Worm (Caenorhabditis elegans) whole organism, late embryonic: ENCODE measurements around the gene ugt-6.

Experiments used
- C38D4.7 ChIP-seq: fragments of 200-800 bp; sonication (Bioruptor generic); optimal IDR thresholded peaks from 2 replicates; lab custom pipeline; 2018; ENCODE audit warnings: mild to moderate bottlenecking, missing genetic modification characterization, moderate library complexity, missing compliant biosample characterization
- K02D7.2 ChIP-seq: sonication (generic microtip); optimal IDR thresholded peaks from 2 replicates; lab custom pipeline; 2017; ENCODE audit warnings: mild to moderate bottlenecking, missing genetic modification characterization, missing compliant biosample characterization
- T23F11.4 ChIP-seq: fragments of 200-800 bp; sonication (Bioruptor generic); optimal IDR thresholded peaks from 2 replicates; lab custom pipeline; 2018; ENCODE audit warnings: mild to moderate bottlenecking, missing genetic modification characterization, missing compliant biosample characterization
- ama-1 ChIP-seq: fragments of 150-350 bp; optimal IDR thresholded peaks from 2 replicates; lab custom pipeline; 2014
- ceh-14 ChIP-seq: sonication (generic microtip); optimal IDR thresholded peaks from 2 replicates; lab custom pipeline; 2016; ENCODE audit warnings: missing genotype, missing genetic modification characterization, missing compliant biosample characterization
- ceh-18 ChIP-seq: sonication (generic microtip); optimal IDR thresholded peaks from 2 replicates; lab custom pipeline; 2016; ENCODE audit warnings: missing genetic modification characterization, missing compliant biosample characterization
- ceh-22 ChIP-seq: sonication (generic microtip); optimal IDR thresholded peaks from 2 replicates; lab custom pipeline; 2017; ENCODE audit warnings: missing biosample characterization, missing genetic modification characterization
- ceh-30 ChIP-seq: fragments of 150-350 bp; optimal IDR thresholded peaks from 2 replicates; lab custom pipeline; 2014; ENCODE audit warnings: missing biosample characterization, missing genetic modification characterization
- ceh-31 ChIP-seq: sonication (generic microtip); optimal IDR thresholded peaks from 2 replicates; lab custom pipeline; 2016; ENCODE audit warnings: missing genetic modification characterization, missing compliant biosample characterization
- ceh-34 ChIP-seq: sonication (generic microtip); optimal IDR thresholded peaks from 2 replicates; lab custom pipeline; 2016; ENCODE audit warnings: mild to moderate bottlenecking, missing genetic modification characterization, missing compliant biosample characterization
- dmd-4 ChIP-seq: sonication (generic microtip); optimal IDR thresholded peaks from 2 replicates; lab custom pipeline; 2016; ENCODE audit warnings: borderline replicate concordance, missing genetic modification characterization, missing compliant biosample characterization
- elt-2 ChIP-seq: sonication (generic microtip); optimal IDR thresholded peaks from 2 replicates; lab custom pipeline; 2016; ENCODE audit warnings: missing genetic modification reagents, missing genetic modification characterization, missing compliant biosample characterization
- ets-4 ChIP-seq: sonication (generic microtip); optimal IDR thresholded peaks from 2 replicates; lab custom pipeline; 2016; ENCODE audit warnings: missing genetic modification characterization, missing compliant biosample characterization
- fkh-10 ChIP-seq: fragments of 150-350 bp; optimal IDR thresholded peaks from 2 replicates; lab custom pipeline; 2014; ENCODE audit warnings: missing biosample characterization, missing genetic modification reagents, missing genetic modification characterization
- fkh-6 ChIP-seq: sonication (generic microtip); optimal IDR thresholded peaks from 2 replicates; lab custom pipeline; 2016; ENCODE audit warnings: missing genetic modification characterization, missing compliant biosample characterization
- gmeb-2 ChIP-seq: sonication (generic microtip); optimal IDR thresholded peaks from 2 replicates; lab custom pipeline; 2016; ENCODE audit warnings: missing genetic modification characterization, inconsistent platforms, missing compliant biosample characterization
- hlh-13 ChIP-seq: fragments of 200-800 bp; sonication (Bioruptor generic); optimal IDR thresholded peaks from 2 replicates; lab custom pipeline; 2018; ENCODE audit warnings: mild to moderate bottlenecking, missing genetic modification characterization, missing compliant biosample characterization
- hlh-30 ChIP-seq: sonication (generic microtip); optimal IDR thresholded peaks from 2 replicates; lab custom pipeline; 2017; ENCODE audit warnings: antibody characterized with exemption, missing genetic modification characterization, missing compliant biosample characterization; ENCODE audit not compliant: insufficient read depth
- hlh-8 ChIP-seq: sonication (generic microtip); optimal IDR thresholded peaks from 2 replicates; lab custom pipeline; 2016; ENCODE audit warnings: missing genotype, missing genetic modification characterization, missing compliant biosample characterization
- madf-2 ChIP-seq: sonication (generic microtip); optimal IDR thresholded peaks from 2 replicates; lab custom pipeline; 2017; ENCODE audit warnings: missing genetic modification characterization, missing compliant biosample characterization
- mec-3 ChIP-seq: sonication (generic microtip); optimal IDR thresholded peaks from 2 replicates; lab custom pipeline; 2016; ENCODE audit warnings: borderline replicate concordance, missing genetic modification characterization, missing compliant biosample characterization
- nfya-1 ChIP-seq: sonication (generic microtip); optimal IDR thresholded peaks from 2 replicates; lab custom pipeline; 2017; ENCODE audit warnings: missing genetic modification characterization, mild to moderate bottlenecking, missing compliant biosample characterization, antibody characterized with exemption, moderate library complexity
- npax-4 ChIP-seq: sonication (generic microtip); optimal IDR thresholded peaks from 2 replicates; lab custom pipeline; 2016; ENCODE audit warnings: missing genetic modification characterization, missing compliant biosample characterization
- pag-3 ChIP-seq: sonication (generic microtip); optimal IDR thresholded peaks from 2 replicates; lab custom pipeline; 2016; ENCODE audit warnings: missing compliant biosample characterization, missing genetic modification characterization, borderline replicate concordance
- pax-1 ChIP-seq: fragments of 150-350 bp; optimal IDR thresholded peaks from 2 replicates; lab custom pipeline; 2014; ENCODE audit warnings: missing biosample characterization, missing genetic modification characterization
- ref-2 ChIP-seq: sonication (generic microtip); optimal IDR thresholded peaks from 2 replicates; lab custom pipeline; 2016; ENCODE audit warnings: missing genetic modification characterization, missing compliant biosample characterization
- sdc-2 ChIP-seq: sonication (generic microtip); optimal IDR thresholded peaks from 2 replicates; lab custom pipeline; 2016; ENCODE audit warnings: missing genotype, missing genetic modification characterization, missing compliant biosample characterization
- syd-9 ChIP-seq: sonication (generic microtip); optimal IDR thresholded peaks from 2 replicates; lab custom pipeline; 2016; ENCODE audit warnings: mild to moderate bottlenecking, missing genetic modification characterization, moderate library complexity, missing compliant biosample characterization
- tbx-2 ChIP-seq: sonication (generic microtip); optimal IDR thresholded peaks from 2 replicates; lab custom pipeline; 2016; ENCODE audit warnings: missing genetic modification characterization, missing compliant biosample characterization
- tbx-7 ChIP-seq: sonication (generic microtip); optimal IDR thresholded peaks from 2 replicates; lab custom pipeline; 2016; ENCODE audit warnings: missing genotype, missing genetic modification characterization, missing compliant biosample characterization
- zip-5 ChIP-seq: sonication (generic microtip); optimal IDR thresholded peaks from 2 replicates; lab custom pipeline; 2016; ENCODE audit warnings: missing genetic modification characterization, missing compliant biosample characterization
- ztf-16 ChIP-seq: sonication (generic microtip); optimal IDR thresholded peaks from 2 replicates; lab custom pipeline; 2017; ENCODE audit warnings: missing genetic modification characterization, missing compliant biosample characterization

Gene ugt-6

DNA sequence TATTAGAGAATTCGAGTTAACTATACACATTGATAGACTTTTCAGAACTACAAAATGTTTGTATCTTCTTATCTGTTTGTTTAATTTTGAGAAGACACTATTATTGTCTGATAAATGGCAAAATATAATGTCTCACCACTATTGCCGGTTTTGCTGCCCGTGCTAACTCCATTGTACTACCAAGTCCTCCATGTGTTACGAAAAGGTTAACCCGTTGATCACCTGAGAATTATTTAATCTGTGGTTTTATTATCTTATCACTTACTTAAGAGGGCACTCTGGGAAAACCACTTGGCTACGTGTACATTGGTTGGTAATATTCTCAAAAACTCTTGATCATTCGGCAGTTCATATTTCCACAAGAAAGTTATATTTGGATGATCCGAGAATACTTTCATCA lies 2.1 kb downstream of the ugt-6 start:
- TF ChIP-seq elt-2 (tag; lab: Kevin White, UChicago): peak; percentile 16
- TF ChIP-seq ets-4 (tag; lab: Kevin White, UChicago): no peak

DNA sequence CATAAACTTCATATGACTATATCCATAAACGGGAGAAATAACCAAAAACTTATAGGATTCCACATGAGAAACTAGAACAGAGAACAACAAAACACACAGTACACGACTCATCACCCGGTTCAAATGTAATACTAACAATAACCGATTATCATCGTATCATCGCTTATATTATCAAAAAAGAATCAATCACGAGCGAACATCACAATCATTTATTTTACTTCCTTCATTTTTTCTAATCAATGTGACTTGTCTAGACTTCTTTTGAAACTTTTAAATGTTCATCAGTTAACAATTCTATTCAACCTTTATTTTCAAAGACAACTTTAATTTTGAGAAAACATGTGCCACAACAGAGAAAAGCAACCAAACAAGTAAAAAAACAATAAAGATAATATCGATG lies 2.8 kb downstream of the ugt-6 start, which contains the start of gene ugt-4:
TSS of gene ugt-4 (minus strand) at position 141 of the 400 bp plus-strand sequence.
- TF ChIP-seq ceh-30 (no peak), elt-2 (tag; lab: Kevin White, UChicago) (peak; percentile 21), pax-1 (tag; lab: Kevin White, UChicago) (no peak)

DNA sequence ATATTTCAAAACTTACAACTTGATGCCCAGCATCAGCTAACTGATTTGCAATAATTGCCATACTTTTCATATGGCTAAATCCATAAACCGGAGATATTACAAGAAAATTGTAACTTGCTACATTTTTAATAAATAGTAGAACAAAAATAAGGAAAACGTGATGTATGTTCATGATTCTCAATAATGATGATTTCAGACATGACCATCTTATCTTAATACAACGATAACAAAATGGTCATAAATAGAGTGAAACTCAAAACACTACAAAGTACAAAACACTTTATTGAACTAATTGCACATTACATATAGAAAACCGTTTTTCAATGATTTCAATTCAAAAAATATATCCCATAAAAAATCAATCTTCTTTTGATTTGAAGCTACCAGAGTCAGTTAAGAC lies 5.3 kb downstream of the ugt-6 start, which contains the start of gene ugt-5:
TSS of gene ugt-5 (minus strand) at position 214 of the 400 bp plus-strand sequence.
- no peak for TF ChIP-seq T23F11.4 (GFP tag; lab: Kevin White, UChicago)
- no peak for TF ChIP-seq hlh-8
- TF ChIP-seq pag-3: no peak
- no peak for TF ChIP-seq K02D7.2 (tag; lab: Kevin White, UChicago)
- TF ChIP-seq, all 69 proteins: peak for 0

DNA sequence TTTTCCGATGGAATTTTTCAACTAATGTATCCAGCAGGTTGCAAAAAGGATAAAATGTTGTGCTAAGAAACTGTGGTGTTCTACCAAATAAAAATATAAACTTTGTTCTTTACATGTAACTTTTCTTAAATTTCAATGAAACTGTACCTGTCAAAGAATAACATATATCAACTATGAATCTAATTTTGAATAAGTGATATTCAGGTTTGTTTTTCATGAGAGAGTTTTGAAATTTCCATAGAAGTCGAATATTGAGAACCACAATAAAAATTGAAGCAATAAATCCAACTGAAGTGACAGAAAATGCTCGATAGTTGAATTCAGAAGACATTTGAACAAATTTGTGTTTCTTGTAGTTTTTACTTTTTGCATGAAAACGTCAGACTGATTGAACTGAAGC lies 7.8 kb downstream of the ugt-6 start, which contains the start of gene srbc-43:
TSS of gene srbc-43 (minus strand) at position 331 of the 400 bp plus-strand sequence.
- TF ChIP-seq hlh-30 (tag; lab: Kevin White, UChicago) (no peak), ceh-22 (tag; lab: Kevin White, UChicago) (no peak), fkh-10 (no peak), ztf-16 (tag; lab: Kevin White, UChicago) (no peak), mec-3 (no peak), C38D4.7 (GFP tag; lab: Kevin White, UChicago) (no peak)

DNA sequence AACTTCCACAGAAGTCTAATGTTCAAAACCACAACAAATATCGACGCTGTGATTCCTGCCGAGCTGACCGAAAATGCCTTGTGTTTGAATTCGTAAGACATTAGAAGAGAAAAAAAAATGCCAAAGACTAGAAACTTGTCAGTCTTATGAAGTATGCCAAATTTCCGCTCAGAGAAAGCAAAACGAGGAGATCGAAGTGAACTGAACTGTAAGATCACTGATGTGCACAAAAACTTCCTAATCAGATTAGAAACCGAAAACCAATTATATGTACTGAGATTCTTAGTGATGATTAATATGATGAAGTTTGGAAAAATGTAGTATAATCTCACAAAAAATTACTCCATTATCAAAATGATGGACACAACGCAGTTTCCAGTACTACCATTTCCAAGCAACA lies 9.6 kb downstream of the ugt-6 start, which contains the start of gene srbc-44:
TSS of gene srbc-44 (minus strand) at position 101 of the 400 bp plus-strand sequence.
- TF ChIP-seq mec-3: no peak

DNA sequence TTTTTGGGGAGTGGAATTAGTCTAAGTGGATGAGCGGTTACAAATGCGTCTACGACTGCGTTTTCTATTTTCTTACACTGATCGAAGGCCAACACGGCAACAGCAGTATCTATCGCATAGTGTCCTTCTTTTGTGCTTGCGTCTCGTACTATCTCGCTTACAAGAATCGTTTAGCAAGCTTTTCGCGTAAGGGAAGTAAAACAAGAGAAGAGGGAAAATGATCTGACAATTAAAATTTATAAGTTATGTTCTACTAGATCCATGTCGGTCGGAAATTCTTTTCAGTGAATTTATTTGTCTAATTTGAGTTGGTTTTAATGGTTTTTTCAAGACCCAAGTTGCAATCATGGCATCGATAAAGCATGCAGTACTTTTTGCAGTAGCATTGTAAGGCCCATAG lies 11.0 kb downstream of the ugt-6 start, which contains the start of gene fkb-4:
TSS of gene fkb-4 (minus strand) at position 101 of the 400 bp plus-strand sequence.
- TF ChIP-seq ref-2 (tag; lab: Kevin White, UChicago) (no peak), sdc-2 (tag; lab: Kevin White, UChicago) (no peak), tbx-2 (no peak), ama-1 (lab: Kevin White, UChicago) (no peak), syd-9 (tag; lab: Kevin White, UChicago) (no peak), K02D7.2 (tag; lab: Kevin White, UChicago) (no peak), nfya-1 (no peak), fkh-6 (tag; lab: Kevin White, UChicago) (no peak), npax-4 (tag; lab: Kevin White, UChicago) (no peak), ceh-30 (no peak), ceh-31 (tag; lab: Kevin White, UChicago) (no peak), pax-1 (tag; lab: Kevin White, UChicago) (no peak), zip-5 (no peak)

DNA sequence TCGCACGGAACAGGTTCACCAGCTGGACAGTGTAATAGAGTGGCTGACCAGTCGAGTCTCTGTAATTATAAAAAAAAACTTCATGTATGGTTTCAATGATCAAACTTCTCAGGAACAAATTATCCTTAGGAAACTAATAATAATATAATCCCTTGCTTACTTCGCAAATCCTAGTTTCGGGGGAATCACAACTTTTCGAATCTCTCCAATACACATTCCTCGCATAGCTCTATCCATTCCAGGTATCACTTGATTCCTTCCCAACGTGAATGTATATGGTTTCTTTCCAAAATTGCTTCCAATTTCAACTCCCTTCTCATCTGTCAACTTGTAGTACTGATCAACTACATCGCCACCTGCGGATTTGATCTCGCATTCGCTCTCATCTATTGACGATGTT lies 11.7 kb downstream of the ugt-6 start:
- TF ChIP-seq hlh-8: no peak
- TF ChIP-seq ceh-18 (tag; lab: Kevin White, UChicago): no peak
- TF ChIP-seq gmeb-2 (tag; lab: Kevin White, UChicago): no peak
- no peak for TF ChIP-seq ztf-16 (tag; lab: Kevin White, UChicago)
- TF ChIP-seq ceh-34 (tag; lab: Kevin White, UChicago): no peak
- TF ChIP-seq dmd-4 (tag; lab: Kevin White, UChicago): no peak

DNA sequence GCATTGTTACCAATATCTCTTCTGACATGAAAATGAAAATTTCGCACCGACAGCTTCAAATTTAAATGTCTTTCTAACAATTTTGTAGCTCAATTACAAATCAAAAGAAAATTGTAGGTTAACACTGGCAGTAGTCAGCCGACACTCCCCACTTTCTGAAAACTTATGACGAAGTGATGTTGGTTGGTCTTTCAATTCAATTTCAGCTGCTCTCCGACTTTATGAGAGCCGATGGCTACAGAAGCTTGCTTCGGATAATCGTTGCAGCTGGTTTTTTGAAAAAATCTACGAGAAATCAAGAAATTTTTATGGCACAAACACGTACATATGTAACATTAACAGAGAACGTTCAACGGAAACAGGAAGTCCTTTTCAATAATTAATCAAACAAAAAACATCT lies 13.2 kb downstream of the ugt-6 start, which contains the start of gene sre-20:
TSS of gene sre-20 (minus strand) at position 101 of the 400 bp plus-strand sequence.
- TF ChIP-seq ref-2 (tag; lab: Kevin White, UChicago) (no peak), hlh-13 (GFP tag; lab: Kevin White, UChicago) (no peak), madf-2 (no peak), ceh-14 (no peak), tbx-7 (tag; lab: Kevin White, UChicago) (no peak)
